Worm (Caenorhabditis elegans) whole organism, mixed stage, embryonic: ENCODE results near the gene ZK1248.19.

Experiments used
- lsy-2 ChIP-seq: fragments of 150-350 bp; optimal IDR thresholded peaks from 2 replicates; lab custom pipeline; 2014; ENCODE audit warnings: missing biosample characterization, missing genetic modification characterization
- nhr-237 ChIP-seq: fragments of 150-350 bp; optimal IDR thresholded peaks from 2 replicates; lab custom pipeline; 2014; ENCODE audit warnings: missing biosample characterization, missing genetic modification characterization
- ztf-11 ChIP-seq: fragments of 150-350 bp; optimal IDR thresholded peaks from 2 replicates; lab custom pipeline; 2014; ENCODE audit warnings: missing biosample characterization, missing genetic modification characterization

DNA sequence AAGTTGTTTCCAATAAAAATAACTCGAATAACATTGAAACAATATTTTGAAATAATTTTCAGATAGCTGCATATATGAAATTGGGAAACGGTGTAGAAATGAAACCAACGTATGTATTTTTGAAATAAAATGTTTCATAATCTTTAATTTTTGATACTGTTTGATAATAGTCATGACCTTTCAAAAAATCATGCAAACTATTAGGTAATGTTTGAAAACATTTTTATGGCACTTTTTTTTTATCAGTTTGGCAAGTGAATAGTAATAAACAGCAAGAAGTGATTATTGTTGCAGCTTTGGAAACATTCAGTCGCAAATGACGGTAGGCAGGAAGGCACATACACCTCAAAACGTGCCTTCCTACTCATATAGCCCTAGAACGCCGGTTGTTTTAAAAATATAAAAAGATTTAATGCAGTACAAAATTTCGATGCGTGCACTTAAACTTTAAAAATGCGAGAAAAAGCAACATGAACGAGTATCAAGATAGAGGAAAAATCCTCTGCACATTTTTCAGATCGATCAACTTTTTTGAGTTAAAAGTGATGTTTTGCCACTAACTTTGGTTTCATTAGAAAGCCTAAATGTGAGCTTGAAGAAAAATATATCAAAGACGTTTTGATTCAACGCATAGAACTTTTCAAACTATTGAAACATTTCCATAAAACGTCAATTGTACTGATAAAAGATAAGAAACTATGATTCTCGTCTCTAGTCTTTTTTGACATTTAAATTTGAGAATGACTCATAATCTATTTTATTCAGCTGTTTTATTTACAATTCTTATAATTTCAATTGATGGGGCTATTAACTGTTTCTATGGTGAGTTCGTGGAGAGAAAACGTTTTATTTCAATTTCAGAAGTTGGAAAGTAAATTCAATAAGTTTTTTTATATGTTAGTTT is 26.4 kb upstream of the ZK1248.19 start, which contains the start of gene F55C12.19:
- TF ChIP-seq lsy-2 (tag; lab: Kevin White, UChicago) (no peak), nhr-237 (no peak), ztf-11 (tag; lab: Kevin White, UChicago) (no peak)
